Fruit fly (Drosophila melanogaster) whole organism, pupa: ENCODE data around the gene piwi.

Experiments used
- CG10348 ChIP-seq: fragments of 200-800 bp; sonication (Bioruptor generic); IDR thresholded peaks from 2 replicates; pipeline ENCODE4 v1.3.6; 2022; ENCODE audit warnings: missing biosample characterization, missing genetic modification characterization
- CG12605 ChIP-seq: fragments of 200-800 bp; sonication (Bioruptor generic); IDR thresholded peaks from 2 replicates; pipeline ENCODE4 v1.3.6; 2022; ENCODE audit warnings: missing biosample characterization, missing genetic modification characterization
- CG13204 ChIP-seq: fragments of 200-800 bp; sonication (Bioruptor generic); optimal IDR thresholded peaks from 2 replicates; lab custom pipeline; 2018; ENCODE audit warnings: missing biosample characterization, mild to moderate bottlenecking, missing genetic modification characterization, moderate library complexity
- CG14655 ChIP-seq: fragments of 200-800 bp; sonication (Bioruptor generic); optimal IDR thresholded peaks from 3 replicates; lab custom pipeline; 2017; ENCODE audit warnings: mild to moderate bottlenecking, missing biosample characterization, missing genetic modification reagents, missing genetic modification characterization
- CG15710 ChIP-seq: fragments of 200-800 bp; sonication (Bioruptor generic); optimal IDR thresholded peaks from 2 replicates; lab custom pipeline; 2018; ENCODE audit warnings: missing biosample characterization, mild to moderate bottlenecking, missing genetic modification characterization, moderate library complexity
- CG17806 ChIP-seq: fragments of 200-800 bp; sonication (Bioruptor generic); optimal IDR thresholded peaks from 2 replicates; lab custom pipeline; 2018; ENCODE audit warnings: missing biosample characterization, mild to moderate bottlenecking, missing genetic modification characterization, moderate library complexity
- CG32121 ChIP-seq: fragments of 200-800 bp; sonication (Bioruptor generic); IDR thresholded peaks from 2 replicates; pipeline ENCODE4 v1.3.6; 2022; ENCODE audit warnings: missing biosample characterization, missing genetic modification characterization
- CG34367 ChIP-seq: fragments of 200-800 bp; sonication (Bioruptor generic); optimal IDR thresholded peaks from 2 replicates; lab custom pipeline; 2018; ENCODE audit warnings: missing biosample characterization, mild to moderate bottlenecking, missing genetic modification characterization
- CG4496 ChIP-seq: fragments of 200-800 bp; sonication (Bioruptor generic); IDR thresholded peaks from 3 replicates; pipeline ENCODE4 v1.3.6; 2022; ENCODE audit warnings: missing biosample characterization, missing genetic modification characterization
- CG8159 ChIP-seq: fragments of 200-800 bp; sonication (Bioruptor generic); optimal IDR thresholded peaks from 3 replicates; lab custom pipeline; 2018; ENCODE audit warnings: missing biosample characterization, mild to moderate bottlenecking, missing genetic modification characterization, moderate library complexity
- CG8301 ChIP-seq: fragments of 200-800 bp; sonication (Bioruptor generic); optimal IDR thresholded peaks from 2 replicates; lab custom pipeline; 2018; ENCODE audit warnings: missing biosample characterization, mild to moderate bottlenecking, missing genetic modification characterization
- CG9948 ChIP-seq: fragments of 200-800 bp; sonication (Bioruptor generic); optimal IDR thresholded peaks from 2 replicates; lab custom pipeline; 2018; ENCODE audit warnings: missing biosample characterization, mild to moderate bottlenecking, missing genetic modification characterization, moderate library complexity
- D1 ChIP-seq: fragments of 200-800 bp; sonication (Bioruptor generic); optimal IDR thresholded peaks from 2 replicates; lab custom pipeline; 2018; ENCODE audit warnings: missing biosample characterization, mild to moderate bottlenecking, missing genetic modification characterization, moderate library complexity
- EcR ChIP-seq: fragments of 200-800 bp; sonication (Bioruptor generic); optimal IDR thresholded peaks from 3 replicates; lab custom pipeline; 2019; ENCODE audit warnings: missing biosample characterization, missing genetic modification characterization, mild to moderate bottlenecking, moderate library complexity, missing genetic modification reagents
- Ets98B ChIP-seq: fragments of 200-800 bp; sonication (Bioruptor generic); IDR thresholded peaks from 2 replicates; pipeline ENCODE4 v1.3.6; 2022; ENCODE audit warnings: missing biosample characterization, missing genetic modification characterization
- Pif1A ChIP-seq: fragments of 200-800 bp; sonication (Bioruptor generic); optimal IDR thresholded peaks from 3 replicates; lab custom pipeline; 2016; ENCODE audit warnings: missing biosample characterization, missing genetic modification characterization
- Pif1B ChIP-seq: fragments of 200-800 bp; sonication (Bioruptor generic); optimal IDR thresholded peaks from 3 replicates; lab custom pipeline; 2016; ENCODE audit warnings: missing biosample characterization, missing genetic modification characterization
- Snoo ChIP-seq: fragments of 200-800 bp; sonication (Bioruptor generic); optimal IDR thresholded peaks from 3 replicates; lab custom pipeline; 2017; ENCODE audit warnings: missing biosample characterization, mild to moderate bottlenecking, missing genetic modification characterization, inconsistent platforms
- fd96Ca ChIP-seq: fragments of 200-800 bp; sonication (Bioruptor generic); IDR thresholded peaks from 3 replicates; pipeline ENCODE4 v1.3.6; 2022; ENCODE audit warnings: missing biosample characterization, missing genetic modification characterization
- gl ChIP-seq: fragments of 200-800 bp; sonication (Bioruptor generic); optimal IDR thresholded peaks from 2 replicates; lab custom pipeline; 2018; ENCODE audit warnings: missing biosample characterization, mild to moderate bottlenecking, missing genetic modification characterization
- rn ChIP-seq: fragments of 200-800 bp; sonication (Bioruptor generic); IDR thresholded peaks from 2 replicates; pipeline ENCODE4 v1.3.6; 2022; ENCODE audit warnings: missing biosample characterization, missing genetic modification characterization

piwi gene

dm6 chr2L:11022804-11023203 lies 35.6 kb upstream of the piwi start:
- no peak for TF ChIP-seq CG12605
- TF ChIP-seq rn = no peak
- TF ChIP-seq CG8301 = peak; percentile 2
- peak; percentile 14 for TF ChIP-seq CG17806 (tag; lab: Kevin White, UChicago)
- TF ChIP-seq CG14655 (GFP tag; lab: Kevin White, UChicago) = peak; percentile 1
- no peak for TF ChIP-seq CG15710 (tag; lab: Kevin White, UChicago)
- peak; percentile 12 for TF ChIP-seq Pif1A (GFP tag; lab: Kevin White, UChicago)
- TF ChIP-seq CG8159 (tag; lab: Kevin White, UChicago) = peak; percentile 19
- peak; percentile 14 for TF ChIP-seq CG9948 (tag; lab: Kevin White, UChicago)

- TF ChIP-seq CG12605 = no peak
- TF ChIP-seq CG8301 = peak; percentile 19
- TF ChIP-seq Ets98B (GFP tag; lab: Robert Waterston, UW) = no peak
- no peak for TF ChIP-seq gl (tag; lab: Kevin White, UChicago)
- TF ChIP-seq rn = no peak
- no peak for TF ChIP-seq CG32121
- no peak for TF ChIP-seq Pif1B (GFP tag; lab: Kevin White, UChicago)
- no peak for TF ChIP-seq CG13204 (GFP tag; lab: Kevin White, UChicago)
- TF ChIP-seq CG10348 (GFP tag; lab: Robert Waterston, UW) = no peak
- peak; percentile 53 for TF ChIP-seq CG9948 (tag; lab: Kevin White, UChicago)
- peak; percentile 44 for TF ChIP-seq CG8159 (tag; lab: Kevin White, UChicago)
- peak; percentile 21 for TF ChIP-seq CG17806 (tag; lab: Kevin White, UChicago)
- TF ChIP-seq CG34367 (tag; lab: Kevin White, UChicago) = no peak
- peak; percentile 48 for TF ChIP-seq CG14655 (GFP tag; lab: Kevin White, UChicago)
- peak; percentile 5 for TF ChIP-seq Snoo (tag; lab: Kevin White, UChicago)
- no peak for TF ChIP-seq fd96Ca (GFP tag; lab: Robert Waterston, UW)
Observed at dm6 chr2L:11021606-11022005, 34.4 kb upstream of the piwi start.

- TF ChIP-seq CG10348 (GFP tag; lab: Robert Waterston, UW) = no peak
- TF ChIP-seq CG4496 (GFP tag; lab: Robert Waterston, UW) = no peak
- TF ChIP-seq CG9948 (tag; lab: Kevin White, UChicago) = no peak
- TF ChIP-seq CG32121 = no peak
- no peak for TF ChIP-seq fd96Ca (GFP tag; lab: Robert Waterston, UW)
- TF ChIP-seq CG12605 = no peak
- no peak for TF ChIP-seq Pif1A (GFP tag; lab: Kevin White, UChicago)
- TF ChIP-seq Snoo (tag; lab: Kevin White, UChicago) = no peak
- TF ChIP-seq CG34367 (tag; lab: Kevin White, UChicago) = no peak
- no peak for TF ChIP-seq Ets98B (GFP tag; lab: Robert Waterston, UW)
- TF ChIP-seq CG13204 (GFP tag; lab: Kevin White, UChicago) = no peak
- TF ChIP-seq Pif1B (GFP tag; lab: Kevin White, UChicago) = no peak
- no peak for TF ChIP-seq rn
- no peak for TF ChIP-seq D1 (tag; lab: Kevin White, UChicago)
- no peak for TF ChIP-seq CG15710 (tag; lab: Kevin White, UChicago)
Observed at dm6 chr2L:11016695-11017094, 29.5 kb upstream of the piwi start, which contains the start of gene CG14913. Gene CG14913 (plus strand): TSS chr2L:11016995.

dm6 chr2L:11015320-11015719 lies 28.1 kb upstream of the piwi start, which contains the start of gene Acp32CD:
Gene Acp32CD (plus strand): TSS chr2L:11015620.
- no peak for TF ChIP-seq Ets98B (GFP tag; lab: Robert Waterston, UW)
- no peak for TF ChIP-seq EcR (GFP tag; lab: Kevin White, UChicago)

dm6 chr2L:11014671-11015070 lies 27.5 kb upstream of the piwi start:
- TF ChIP-seq rn (no peak), Snoo (tag; lab: Kevin White, UChicago) (no peak), CG8301 (peak; percentile 55), CG34367 (tag; lab: Kevin White, UChicago) (peak; percentile 42), CG4496 (GFP tag; lab: Robert Waterston, UW) (no peak), Pif1A (GFP tag; lab: Kevin White, UChicago) (no peak), CG17806 (tag; lab: Kevin White, UChicago) (peak; percentile 46), EcR (GFP tag; lab: Kevin White, UChicago) (peak; percentile 11), D1 (tag; lab: Kevin White, UChicago) (peak; percentile 11), Ets98B (GFP tag; lab: Robert Waterston, UW) (no peak), CG8159 (tag; lab: Kevin White, UChicago) (peak; percentile 66), CG15710 (tag; lab: Kevin White, UChicago) (peak; percentile 51), CG9948 (tag; lab: Kevin White, UChicago) (peak; percentile 56), CG14655 (GFP tag; lab: Kevin White, UChicago) (no peak), CG12605 (peak; percentile 37), fd96Ca (GFP tag; lab: Robert Waterston, UW) (no peak)

- TF ChIP-seq CG13204 (GFP tag; lab: Kevin White, UChicago) (peak; percentile 85), rn (no peak)
Observed at dm6 chr2L:11014018-11014611, 26.9 kb upstream of the piwi start.
